Fruit fly (Drosophila melanogaster) Kc167 (cell line): Measurements from ENCODE around the gene Sfp84E.

Experiments
- Myc ChIP-seq: fragments of >200 bp; optimal IDR thresholded peaks from 2 replicates; lab custom pipeline; 2017; ENCODE audit warnings: missing external identifiers
- Sin3A ChIP-seq: fragments of >200 bp; optimal IDR thresholded peaks from 2 replicates; lab custom pipeline; 2018; ENCODE audit warnings: missing external identifiers
- h ChIP-seq: fragments of >200 bp; optimal IDR thresholded peaks from 3 replicates; lab custom pipeline; 2018; ENCODE audit warnings: missing external identifiers
- insv ChIP-seq: fragments of >200 bp; optimal IDR thresholded peaks from 3 replicates; lab custom pipeline; 2018; ENCODE audit warnings: missing external identifiers
- psq ChIP-seq: fragments of >200 bp; optimal IDR thresholded peaks from 2 replicates; lab custom pipeline; 2017; ENCODE audit warnings: missing external identifiers
- ttk ChIP-seq: sonication (Bioruptor generic); optimal IDR thresholded peaks from 2 replicates; lab custom pipeline; 2017; ENCODE audit warnings: missing external identifiers

dm6 chr3R:7995722-7996121, 15.6 kb upstream of the Sfp84E start, which contains the start of gene Elovl7:
- TF ChIP-seq psq (lab: Kevin White, UChicago) (no peak), h (no peak), Sin3A (lab: Kevin White, UChicago) (no peak), insv (lab: Kevin White, UChicago) (no peak), ttk (lab: Kevin White, UChicago) (no peak), Myc (lab: Kevin White, UChicago) (no peak)
